Fruit fly (Drosophila melanogaster): Measurements from ENCODE around the gene Sems.

Gene Sems

DNA sequence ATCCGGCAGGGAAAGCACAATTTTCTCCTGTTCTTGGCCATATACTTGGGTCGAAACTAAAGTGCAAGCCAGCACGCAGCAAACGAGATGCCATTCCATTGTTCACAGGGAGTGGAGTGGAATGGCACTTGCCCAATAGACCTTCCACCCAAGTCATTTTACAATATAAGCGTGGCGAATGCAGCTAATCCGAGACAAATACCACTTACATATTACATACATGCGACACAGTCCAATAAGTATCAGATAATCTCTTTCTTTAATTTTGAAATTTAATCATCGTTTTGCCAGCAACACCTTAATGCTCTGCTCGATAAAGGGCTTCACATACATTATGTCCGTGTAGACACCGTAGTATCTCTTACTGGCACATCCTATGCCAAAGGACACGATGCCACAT lies 4.7 kb upstream of the Sems start, which contains the start of gene CG11037:
Gene CG11037, minus strand, starts transcription at position 101 of the 400 bp plus-strand sequence.
- TF ChIP-seq dmrt93B (GFP tag; optimal IDR thresholded peaks at IDR 0.05) (no peak), lola (GFP tag; optimal IDR thresholded peaks at IDR 0.05) (no peak), usp (GFP tag; optimal IDR thresholded peaks at IDR 0.05) (no peak), Hnf4 (GFP tag; optimal IDR thresholded peaks at IDR 0.05) (no peak), OdsH (GFP tag; optimal IDR thresholded peaks at IDR 0.05) (no peak), Rel (GFP tag; optimal IDR thresholded peaks at IDR 0.05) (no peak), Rel (tag; optimal IDR thresholded peaks at IDR 0.05) (no peak), br (GFP tag; optimal IDR thresholded peaks at IDR 0.05) (no peak), Dfd (GFP tag; optimal IDR thresholded peaks at IDR 0.05) (no peak), Myc (optimal IDR thresholded peaks at IDR 0.05) (no peak), fru (GFP tag; optimal IDR thresholded peaks at IDR 0.05) (no peak), CG9705 (GFP tag; optimal IDR thresholded peaks at IDR 0.05) (no peak), woc (GFP tag; optimal IDR thresholded peaks at IDR 0.05) (no peak), GATAd (GFP tag; optimal IDR thresholded peaks at IDR 0.05) (no peak), sv (GFP tag; optimal IDR thresholded peaks at IDR 0.05) (no peak), Abd-B (GFP tag; optimal IDR thresholded peaks at IDR 0.05) (no peak), dsf (GFP tag; optimal IDR thresholded peaks at IDR 0.05; ENCODE audit: borderline replicate concordance) (no peak), sage (GFP tag; optimal IDR thresholded peaks at IDR 0.05) (no peak), h (GFP tag; optimal IDR thresholded peaks at IDR 0.05) (no peak), brk (GFP tag; optimal IDR thresholded peaks at IDR 0.05) (no peak), psq (GFP tag; optimal IDR thresholded peaks at IDR 0.05) (no peak)

DNA sequence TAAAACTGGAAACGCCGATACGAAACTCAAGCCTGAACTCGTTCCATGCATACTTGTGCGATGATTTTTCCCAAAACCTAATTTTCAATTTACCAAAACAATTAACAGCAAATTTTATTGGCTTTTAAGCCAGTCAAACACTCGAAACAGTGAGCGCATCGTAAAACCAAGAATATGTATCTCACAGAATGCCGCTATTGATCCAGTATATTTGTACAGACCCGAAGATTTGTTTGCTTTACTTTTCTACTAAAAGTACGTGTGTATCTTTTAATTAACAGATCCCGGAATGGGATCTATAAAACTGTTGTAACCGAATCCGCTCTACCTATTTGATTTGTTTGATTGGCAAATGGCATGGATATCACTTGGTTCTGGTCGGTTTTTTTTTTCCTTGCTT lies 2.4 kb downstream of the Sems start:
- no peak for TF ChIP-seq jim (GFP tag; optimal IDR thresholded peaks at IDR 0.05)
- TF ChIP-seq fru (GFP tag; optimal IDR thresholded peaks at IDR 0.05), result no peak
- TF ChIP-seq lola (GFP tag; optimal IDR thresholded peaks at IDR 0.05), result no peak
- TF ChIP-seq tai (GFP tag; optimal IDR thresholded peaks at IDR 0.05), result no peak
- TF ChIP-seq CG9705 (GFP tag; optimal IDR thresholded peaks at IDR 0.05), result no peak
- TF ChIP-seq sage (GFP tag; optimal IDR thresholded peaks at IDR 0.05), result no peak

DNA sequence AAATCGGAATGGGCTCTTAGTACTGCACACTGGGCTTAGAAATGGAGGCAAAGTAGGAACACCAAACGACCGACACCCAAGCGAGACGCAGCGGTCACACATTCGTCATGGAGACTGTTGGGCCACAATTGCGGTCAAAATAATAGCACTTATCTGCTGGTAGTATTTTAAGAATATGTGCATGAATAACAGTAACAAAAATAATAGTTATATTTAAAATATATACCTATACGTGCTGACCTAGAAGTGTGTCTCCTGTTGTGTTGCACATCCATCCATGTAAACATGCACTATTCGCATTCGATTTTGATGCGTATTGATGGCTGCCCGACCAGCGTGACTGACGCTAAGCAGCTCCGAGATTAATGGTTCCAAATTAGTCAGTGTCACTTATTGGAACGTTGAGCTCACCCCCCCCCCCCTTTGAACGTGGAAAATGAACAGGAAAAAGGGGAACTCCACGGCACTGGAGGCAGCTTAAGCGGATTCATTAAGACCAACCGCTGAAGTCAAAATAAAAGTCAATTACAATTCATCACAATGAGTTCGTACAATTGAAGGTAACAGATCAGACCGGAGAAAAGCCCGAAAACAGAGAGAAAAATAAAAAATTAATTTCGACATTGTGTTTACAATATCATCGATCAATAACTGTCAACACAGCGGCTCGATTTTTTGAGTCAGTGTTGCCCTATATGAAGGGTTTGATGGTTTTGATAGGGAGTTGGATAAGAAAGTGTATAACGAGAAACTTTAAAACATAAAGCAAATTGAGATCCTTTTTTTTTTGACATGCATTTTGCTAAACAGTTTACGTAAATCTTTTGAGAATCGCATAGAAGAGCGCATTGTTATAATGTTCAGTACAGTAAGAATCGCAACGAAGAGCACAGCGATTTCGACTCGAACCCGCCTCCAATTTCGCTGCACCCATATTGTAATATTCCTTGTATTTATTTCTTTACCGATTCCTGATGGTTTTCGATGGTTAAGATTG lies 3.6 kb downstream of the Sems start:
- TF ChIP-seq dsf (GFP tag; optimal IDR thresholded peaks at IDR 0.05; ENCODE audit: borderline replicate concordance) (no peak), usp (GFP tag; optimal IDR thresholded peaks at IDR 0.05) (no peak), sage (GFP tag; optimal IDR thresholded peaks at IDR 0.05) (no peak), woc (GFP tag; optimal IDR thresholded peaks at IDR 0.05) (peak; percentile 32), Vsx2 (GFP tag; optimal IDR thresholded peaks at IDR 0.05; ENCODE audit: partially characterized antibody) (no peak), foxo (GFP tag; optimal IDR thresholded peaks at IDR 0.05) (peak in 1 of 2 experiments; percentile 35), Hnf4 (GFP tag; optimal IDR thresholded peaks at IDR 0.05) (no peak), dl (GFP tag; optimal IDR thresholded peaks at IDR 0.05; ENCODE audit: insufficient read depth in 1 of 2, partially characterized antibody in 2 of 2) (no peak), Hr78 (GFP tag; optimal IDR thresholded peaks at IDR 0.05) (no peak), psq (GFP tag; optimal IDR thresholded peaks at IDR 0.05) (peak; percentile 32), fru (GFP tag; optimal IDR thresholded peaks at IDR 0.05) (peak; percentile 36), HLH106 (tag; optimal IDR thresholded peaks at IDR 0.05) (no peak), Sp1 (GFP tag; optimal IDR thresholded peaks at IDR 0.05) (no peak), CG32264 (GFP tag; optimal IDR thresholded peaks at IDR 0.05) (no peak), br (GFP tag; optimal IDR thresholded peaks at IDR 0.05) (peak; percentile 28), OdsH (GFP tag; optimal IDR thresholded peaks at IDR 0.05) (no peak), GATAd (GFP tag; optimal IDR thresholded peaks at IDR 0.05) (no peak), Myc (optimal IDR thresholded peaks at IDR 0.05) (no peak), tai (GFP tag; optimal IDR thresholded peaks at IDR 0.05) (no peak), jim (GFP tag; optimal IDR thresholded peaks at IDR 0.05) (no peak), dmrt93B (GFP tag; optimal IDR thresholded peaks at IDR 0.05) (no peak), Dif (GFP tag; optimal IDR thresholded peaks at IDR 0.05; ENCODE audit: partially characterized antibody) (no peak), CG9705 (GFP tag; optimal IDR thresholded peaks at IDR 0.05) (no peak), brk (GFP tag; optimal IDR thresholded peaks at IDR 0.05) (no peak), N (GFP tag; optimal IDR thresholded peaks at IDR 0.05) (no peak), lola (GFP tag; optimal IDR thresholded peaks at IDR 0.05) (no peak), pan (optimal IDR thresholded peaks at IDR 0.05) (no peak), Rel (GFP tag; optimal IDR thresholded peaks at IDR 0.05) (no peak), Rel (tag; optimal IDR thresholded peaks at IDR 0.05) (peak; percentile 62), CrebA (GFP tag; optimal IDR thresholded peaks at IDR 0.05; ENCODE audit: borderline replicate concordance) (no peak), Mio (GFP tag; optimal IDR thresholded peaks at IDR 0.05) (no peak), Abd-B (GFP tag; optimal IDR thresholded peaks at IDR 0.05) (no peak), Dfd (GFP tag; optimal IDR thresholded peaks at IDR 0.05) (no peak), h (GFP tag; optimal IDR thresholded peaks at IDR 0.05) (peak; percentile 23), Jra (GFP tag; optimal IDR thresholded peaks at IDR 0.05) (no peak), rgr (GFP tag; optimal IDR thresholded peaks at IDR 0.05) (peak; percentile 25), ey (GFP tag; optimal IDR thresholded peaks at IDR 0.05) (peak; percentile 13), sv (GFP tag; optimal IDR thresholded peaks at IDR 0.05) (no peak)
